Fruit fly (Drosophila melanogaster) whole organism, pupa: ENCODE data around the gene CG33947.
A peak's percentile ranks its signal among the peaks of the same experiment; 100 is the strongest.

ENCODE experiments used
- CG10348 ChIP-seq: fragments of 200-800 bp; sonication (Bioruptor generic); IDR thresholded peaks from 2 replicates; pipeline ENCODE4 v1.3.6; 2022; ENCODE audit warnings: missing biosample characterization, missing genetic modification characterization
- CG13204 ChIP-seq: fragments of 200-800 bp; sonication (Bioruptor generic); optimal IDR thresholded peaks from 2 replicates; lab custom pipeline; 2018; ENCODE audit warnings: missing biosample characterization, mild to moderate bottlenecking, missing genetic modification characterization, moderate library complexity
- CG14655 ChIP-seq: fragments of 200-800 bp; sonication (Bioruptor generic); optimal IDR thresholded peaks from 3 replicates; lab custom pipeline; 2017; ENCODE audit warnings: mild to moderate bottlenecking, missing biosample characterization, missing genetic modification reagents, missing genetic modification characterization
- CG17806 ChIP-seq: fragments of 200-800 bp; sonication (Bioruptor generic); optimal IDR thresholded peaks from 2 replicates; lab custom pipeline; 2018; ENCODE audit warnings: missing biosample characterization, mild to moderate bottlenecking, missing genetic modification characterization, moderate library complexity
- CG9948 ChIP-seq: fragments of 200-800 bp; sonication (Bioruptor generic); optimal IDR thresholded peaks from 2 replicates; lab custom pipeline; 2018; ENCODE audit warnings: missing biosample characterization, mild to moderate bottlenecking, missing genetic modification characterization, moderate library complexity
- EcR ChIP-seq: fragments of 200-800 bp; sonication (Bioruptor generic); optimal IDR thresholded peaks from 3 replicates; lab custom pipeline; 2019; ENCODE audit warnings: missing biosample characterization, missing genetic modification characterization, mild to moderate bottlenecking, moderate library complexity, missing genetic modification reagents
- Ets98B ChIP-seq: fragments of 200-800 bp; sonication (Bioruptor generic); IDR thresholded peaks from 2 replicates; pipeline ENCODE4 v1.3.6; 2022; ENCODE audit warnings: missing biosample characterization, missing genetic modification characterization
- Pif1A ChIP-seq: fragments of 200-800 bp; sonication (Bioruptor generic); optimal IDR thresholded peaks from 3 replicates; lab custom pipeline; 2016; ENCODE audit warnings: missing biosample characterization, missing genetic modification characterization
- Pif1B ChIP-seq: fragments of 200-800 bp; sonication (Bioruptor generic); optimal IDR thresholded peaks from 3 replicates; lab custom pipeline; 2016; ENCODE audit warnings: missing biosample characterization, missing genetic modification characterization
- fd96Ca ChIP-seq: fragments of 200-800 bp; sonication (Bioruptor generic); IDR thresholded peaks from 3 replicates; pipeline ENCODE4 v1.3.6; 2022; ENCODE audit warnings: missing biosample characterization, missing genetic modification characterization
- gl ChIP-seq: fragments of 200-800 bp; sonication (Bioruptor generic); optimal IDR thresholded peaks from 2 replicates; lab custom pipeline; 2018; ENCODE audit warnings: missing biosample characterization, mild to moderate bottlenecking, missing genetic modification characterization
- rn ChIP-seq: fragments of 200-800 bp; sonication (Bioruptor generic); IDR thresholded peaks from 2 replicates; pipeline ENCODE4 v1.3.6; 2022; ENCODE audit warnings: missing biosample characterization, missing genetic modification characterization

- no peak for TF ChIP-seq CG13204 (GFP tag; lab: Kevin White, UChicago)
- TF ChIP-seq CG10348 (GFP tag; lab: Robert Waterston, UW), result peak; percentile 72
- no peak for TF ChIP-seq EcR (GFP tag; lab: Kevin White, UChicago)
- TF ChIP-seq Pif1A (GFP tag; lab: Kevin White, UChicago), result peak; percentile 96
- TF ChIP-seq rn, result peak; percentile 77
- peak; percentile 80 for TF ChIP-seq gl
- peak; percentile 91 for TF ChIP-seq CG9948 (tag; lab: Kevin White, UChicago)
- peak; percentile 94 for TF ChIP-seq CG14655
- TF ChIP-seq Pif1B (GFP tag; lab: Kevin White, UChicago), result peak; percentile 94
- peak; percentile 89 for TF ChIP-seq Ets98B (GFP tag; lab: Robert Waterston, UW)
- peak; percentile 89 for TF ChIP-seq CG17806 (tag; lab: Kevin White, UChicago)
- peak; percentile 91 for TF ChIP-seq fd96Ca
Observed at dm6 chr3L:11097982-11098663, 1.8 kb downstream of the CG33947 start, which contains the start of the genes Irbp18 and APP-BP1.
